Fruit fly (Drosophila melanogaster) whole organism, wandering third instar larva: Measurements from ENCODE around the gene escl.

Source experiments
- CrebA ChIP-seq: fragments of 200-800 bp; sonication (Bioruptor generic); optimal IDR thresholded peaks from 2 replicates; lab custom pipeline; 2016; ENCODE audit warnings: missing biosample characterization, mild to moderate bottlenecking, missing genetic modification characterization, borderline replicate concordance
- Dfd ChIP-seq: fragments of >200 bp; optimal IDR thresholded peaks from 2 replicates; lab custom pipeline; 2017; ENCODE audit warnings: missing biosample characterization, missing genetic modification characterization
- HLH106 ChIP-seq: fragments of 200-800 bp; optimal IDR thresholded peaks from 3 replicates; lab custom pipeline; 2019; ENCODE audit warnings: missing biosample characterization, mild to moderate bottlenecking, missing genetic modification characterization, moderate library complexity
- Hr83 ChIP-seq: fragments of 200-300 bp; sonication (Bioruptor generic); optimal IDR thresholded peaks from 2 replicates; lab custom pipeline; 2016; ENCODE audit warnings: missing biosample characterization, mild to moderate bottlenecking, missing genetic modification characterization, moderate library complexity; ENCODE audit not compliant: poor library complexity, severe bottlenecking
- Jra ChIP-seq: sonication (Bioruptor generic); optimal IDR thresholded peaks from 2 replicates; lab custom pipeline; 2016; ENCODE audit warnings: missing biosample characterization, missing genetic modification characterization
- Myc ChIP-seq: fragments of >200 bp; optimal IDR thresholded peaks from 2 replicates; lab custom pipeline; 2017
- Rel ChIP-seq, 2 experiments: fragments of 200-800 bp; sonication (Bioruptor generic) in 1 of 2; optimal IDR thresholded peaks; 2 replicates in 1 of 2; 3 replicates in 1 of 2; lab custom pipeline; 2016 to 2019; ENCODE audit warnings: mild to moderate bottlenecking in 2 of 2, missing biosample characterization in 2 of 2, missing genetic modification characterization in 2 of 2, moderate library complexity in 1 of 2
- Sp1 ChIP-seq: fragments of 200-800 bp; sonication (Bioruptor generic); optimal IDR thresholded peaks from 3 replicates; lab custom pipeline; 2019; ENCODE audit warnings: missing biosample characterization, mild to moderate bottlenecking, missing genetic modification characterization, moderate library complexity
- br ChIP-seq: fragments of 200-800 bp; sonication (Bioruptor generic); optimal IDR thresholded peaks from 2 replicates; lab custom pipeline; 2016; ENCODE audit warnings: missing biosample characterization, missing genetic modification characterization
- dl ChIP-seq, 2 experiments: fragments of 175-275, 200-275 bp in 1 of 2; fragments of 200-275 bp in 1 of 2; sonication (Bioruptor generic); optimal IDR thresholded peaks; lab custom pipeline; 2018; ENCODE audit warnings: mild to moderate bottlenecking in 2 of 2, missing biosample characterization in 2 of 2, missing genetic modification characterization in 2 of 2, moderate library complexity in 2 of 2; ENCODE audit not compliant: partially characterized antibody in 2 of 2, insufficient read depth in 1 of 2
- dmrt93B ChIP-seq: fragments of 200-800 bp; sonication (Bioruptor generic); optimal IDR thresholded peaks from 2 replicates; lab custom pipeline; 2018; ENCODE audit warnings: missing biosample characterization, mild to moderate bottlenecking, missing genetic modification characterization
- ey ChIP-seq: fragments of 200-800 bp; sonication (Bioruptor generic); optimal IDR thresholded peaks from 2 replicates; lab custom pipeline; 2016; ENCODE audit warnings: missing biosample characterization, missing genetic modification characterization
- fru ChIP-seq: fragments of 200-800 bp; sonication (Bioruptor generic); optimal IDR thresholded peaks from 3 replicates; lab custom pipeline; 2016; ENCODE audit warnings: missing biosample characterization, mild to moderate bottlenecking, missing genetic modification characterization
- h ChIP-seq: fragments of 200-800 bp; sonication (Bioruptor generic); optimal IDR thresholded peaks from 3 replicates; lab custom pipeline; 2016; ENCODE audit warnings: missing biosample characterization, mild to moderate bottlenecking, missing genetic modification characterization
- jim ChIP-seq: fragments of 175-275, 200-325 bp; sonication (Bioruptor generic); optimal IDR thresholded peaks from 2 replicates; lab custom pipeline; 2016; ENCODE audit warnings: missing biosample characterization, mild to moderate bottlenecking, missing genetic modification characterization
- pan ChIP-seq: fragments of >200 bp; optimal IDR thresholded peaks from 2 replicates; lab custom pipeline; 2017
- sage ChIP-seq: fragments of 200-800 bp; sonication (Bioruptor generic); optimal IDR thresholded peaks from 2 replicates; lab custom pipeline; 2016; ENCODE audit warnings: missing biosample characterization, mild to moderate bottlenecking, missing genetic modification characterization
- sv ChIP-seq: fragments of 200-800 bp; sonication (Bioruptor generic); optimal IDR thresholded peaks from 3 replicates; lab custom pipeline; 2016; ENCODE audit warnings: missing biosample characterization, missing genetic modification characterization
- usp ChIP-seq: fragments of >200 bp; optimal IDR thresholded peaks from 2 replicates; lab custom pipeline; 2017; ENCODE audit warnings: missing biosample characterization, missing genetic modification characterization

escl gene

DNA sequence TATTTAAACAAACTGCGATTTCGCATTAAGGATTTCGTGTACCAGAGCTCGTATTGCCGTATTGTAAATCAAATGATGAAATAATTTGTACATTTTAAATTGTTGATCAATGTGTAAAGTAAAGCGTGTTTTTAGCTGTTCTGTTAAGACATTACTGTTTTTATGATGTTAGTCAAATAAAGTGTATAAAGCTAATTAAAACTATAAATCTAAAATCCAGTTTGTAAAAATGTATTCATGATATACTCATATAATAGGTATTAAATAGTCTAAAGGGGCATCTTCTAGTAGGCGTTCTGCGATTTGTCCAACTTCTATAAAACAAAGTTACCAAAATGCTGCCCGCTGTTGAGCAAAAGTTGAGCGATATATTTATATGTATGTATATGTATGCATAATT is 43.2 kb downstream of the escl start, which contains the start of gene CG18788:
Gene CG18788, plus strand, starts transcription at position 301 of the 400 bp plus-strand sequence.
- no peak for TF ChIP-seq fru (GFP tag; lab: Kevin White, UChicago)
- TF ChIP-seq Dfd (GFP tag; lab: Kevin White, UChicago), result no peak
- TF ChIP-seq dmrt93B, result no peak
- no peak for TF ChIP-seq Jra (GFP tag; lab: Kevin White, UChicago)
- no peak for TF ChIP-seq sv
- TF ChIP-seq br (GFP tag; lab: Kevin White, UChicago), result no peak
- TF ChIP-seq Myc (lab: Kevin White, UChicago), result no peak
- TF ChIP-seq CrebA (GFP tag; lab: Kevin White, UChicago), result no peak
- TF ChIP-seq sage (GFP tag; lab: Kevin White, UChicago), result no peak
- TF ChIP-seq, all 38 proteins: peak for 0

- TF ChIP-seq ey (GFP tag; lab: Kevin White, UChicago) (no peak), jim (no peak), usp (GFP tag; lab: Kevin White, UChicago) (no peak), dl (GFP tag; optimal IDR thresholded peaks at IDR 0.05; lab: Kevin White, UChicago; ENCODE audit: insufficient read depth in 1 of 2, partially characterized antibody in 2 of 2) (no peak), h (GFP tag; lab: Kevin White, UChicago) (no peak), Sp1 (GFP tag; lab: Kevin White, UChicago) (no peak), pan (no peak), HLH106 (tag; lab: Kevin White, UChicago) (no peak), Hr83 (GFP tag; lab: Kevin White, UChicago) (no peak), Myc (lab: Kevin White, UChicago) (no peak), dmrt93B (no peak)
These were observed 47.5 kb downstream of the escl start, which contains the start of gene Tom70 for dm6 chr2L:12038177-12038581. Gene Tom70, minus strand, starts transcription at chr2L:12038511.

DNA sequence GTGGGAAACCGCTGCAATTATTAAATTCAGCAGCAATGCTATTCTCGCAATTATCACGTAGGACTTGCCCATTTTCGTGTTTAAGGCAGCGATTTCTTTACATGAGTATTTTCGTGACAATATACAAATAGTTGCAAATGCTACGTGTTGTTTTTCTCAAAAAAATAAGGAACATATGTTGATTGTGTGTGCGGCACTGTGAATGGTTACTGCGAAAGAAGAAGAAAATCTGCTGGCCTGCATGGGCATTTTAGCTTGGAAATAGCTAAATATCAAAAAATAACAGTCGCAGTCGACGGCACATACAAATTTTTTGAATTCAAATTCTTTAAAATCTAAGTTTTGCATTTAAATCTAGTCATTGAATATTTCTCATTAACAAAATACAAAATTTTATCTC is 49.8 kb downstream of the escl start, which contains the start of gene CG6766:
Gene CG6766, minus strand, starts transcription at position 180 of the 400 bp plus-strand sequence.
- TF ChIP-seq jim (no peak), Myc (lab: Kevin White, UChicago) (peak; percentile 87), Rel (GFP tag; optimal IDR thresholded peaks at IDR 0.05; lab: Kevin White, UChicago) (no peak), Rel (tag; optimal IDR thresholded peaks at IDR 0.05; lab: Kevin White, UChicago) (no peak), usp (GFP tag; lab: Kevin White, UChicago) (no peak)
